Fruit fly (Drosophila melanogaster) whole organism, embryonic: ENCODE measurements around the gene CG12951.

Source experiments
- Aef1 ChIP-seq: fragments of 200-800 bp; sonication (Bioruptor generic); IDR thresholded peaks from 3 replicates; pipeline ENCODE4 v1.3.6; 2022; ENCODE audit warnings: missing biosample characterization, missing genetic modification characterization
- Antp ChIP-seq: fragments of 200-800 bp; sonication (Bioruptor generic); optimal IDR thresholded peaks from 3 replicates; lab custom pipeline; 2016; ENCODE audit warnings: missing biosample characterization, missing genetic modification characterization
- CG11456 ChIP-seq: fragments of 200-800 bp; sonication (Bioruptor generic); IDR thresholded peaks from 3 replicates; pipeline ENCODE4 v1.3.6; 2022; ENCODE audit warnings: missing biosample characterization, missing genetic modification characterization
- CG12104 ChIP-seq: fragments of 200-800 bp; sonication (Bioruptor generic); optimal IDR thresholded peaks from 3 replicates; lab custom pipeline; 2016; ENCODE audit warnings: missing biosample characterization, missing genetic modification characterization
- CG12236 ChIP-seq: fragments of 200-800 bp; sonication (Bioruptor generic); optimal IDR thresholded peaks from 2 replicates; lab custom pipeline; 2016; ENCODE audit warnings: missing biosample characterization, missing genetic modification characterization
- CG13624 ChIP-seq: fragments of 200-800 bp; sonication (Bioruptor generic); optimal IDR thresholded peaks from 2 replicates; lab custom pipeline; 2016; ENCODE audit warnings: missing biosample characterization, missing genetic modification characterization
- CG15601 ChIP-seq: fragments of 200-800 bp; sonication (Bioruptor generic); optimal IDR thresholded peaks from 3 replicates; lab custom pipeline; 2019; ENCODE audit warnings: missing biosample characterization, mild to moderate bottlenecking, missing genetic modification characterization, moderate library complexity
- CG1602 ChIP-seq: fragments of 200-800 bp; sonication (Bioruptor generic); optimal IDR thresholded peaks from 3 replicates; lab custom pipeline; 2016; ENCODE audit warnings: missing biosample characterization, missing genetic modification characterization
- CG17912 ChIP-seq: fragments of 200-800 bp; sonication (Bioruptor generic); optimal IDR thresholded peaks from 2 replicates; lab custom pipeline; 2018; ENCODE audit warnings: missing biosample characterization, mild to moderate bottlenecking, missing genetic modification characterization
- CG18011 ChIP-seq: fragments of 200-800 bp; sonication (Bioruptor generic); optimal IDR thresholded peaks from 2 replicates; lab custom pipeline; 2017; ENCODE audit warnings: missing biosample characterization, missing genetic modification characterization, mild to moderate bottlenecking, moderate library complexity, missing genotype
- CG2678 ChIP-seq: fragments of 200-800 bp; sonication (Bioruptor generic); optimal IDR thresholded peaks from 3 replicates; lab custom pipeline; 2019; ENCODE audit warnings: missing biosample characterization, mild to moderate bottlenecking, missing genetic modification characterization, moderate library complexity
- CG32767 ChIP-seq: fragments of 200-800 bp; sonication (Bioruptor generic); IDR thresholded peaks from 2 replicates; pipeline ENCODE4 v1.3.6; 2022; ENCODE audit warnings: missing biosample characterization, missing genetic modification characterization
- CG33557 ChIP-seq: fragments of 200-800 bp; sonication (Bioruptor generic); optimal IDR thresholded peaks from 2 replicates; lab custom pipeline; 2019; ENCODE audit warnings: missing biosample characterization, mild to moderate bottlenecking, missing genetic modification characterization, moderate library complexity
- CG4328 ChIP-seq: fragments of 200-800 bp; sonication (Bioruptor generic); optimal IDR thresholded peaks from 3 replicates; lab custom pipeline; 2017; ENCODE audit warnings: missing biosample characterization, missing genetic modification reagents, missing genetic modification characterization
- CG5180 ChIP-seq: fragments of 200-800 bp; sonication (Bioruptor generic); optimal IDR thresholded peaks from 3 replicates; lab custom pipeline; 2017; ENCODE audit warnings: missing biosample characterization, missing genetic modification characterization, mild to moderate bottlenecking, moderate library complexity, missing genetic modification reagents
- CG8089 ChIP-seq: fragments of 200-800 bp; sonication (Bioruptor generic); optimal IDR thresholded peaks from 3 replicates; lab custom pipeline; 2016; ENCODE audit warnings: missing biosample characterization, missing genetic modification characterization
- CG8765 ChIP-seq: fragments of 200-800 bp; sonication (Bioruptor generic); IDR thresholded peaks from 2 replicates; pipeline ENCODE4 v1.3.6; 2022; ENCODE audit warnings: missing biosample characterization, missing genetic modification characterization
- CrebB ChIP-seq: fragments of 200-800 bp; sonication (Bioruptor generic); optimal IDR thresholded peaks from 3 replicates; lab custom pipeline; 2018; ENCODE audit warnings: missing biosample characterization, mild to moderate bottlenecking, missing genetic modification characterization
- Dad ChIP-seq: fragments of 200-800 bp; sonication (Bioruptor generic); optimal IDR thresholded peaks from 3 replicates; lab custom pipeline; 2016; ENCODE audit warnings: missing biosample characterization, missing genetic modification characterization
- Doc3 ChIP-seq: fragments of 200-800 bp; sonication (Bioruptor generic); IDR thresholded peaks from 3 replicates; pipeline ENCODE4 v1.3.6; 2022; ENCODE audit warnings: missing biosample characterization, missing genetic modification characterization; ENCODE audit not compliant: partially characterized antibody
- Gsc ChIP-seq: fragments of 200-800 bp; sonication (Bioruptor generic); IDR thresholded peaks from 2 replicates; pipeline ENCODE4 v1.3.6; 2022; ENCODE audit warnings: missing biosample characterization, missing genetic modification characterization
- HLH3B ChIP-seq: fragments of 200-800 bp; sonication (Bioruptor generic); IDR thresholded peaks from 2 replicates; pipeline ENCODE4 v1.3.6; 2022; ENCODE audit warnings: missing biosample characterization, missing genetic modification characterization
- Lim3 ChIP-seq: fragments of 200-800 bp; sonication (Bioruptor generic); IDR thresholded peaks from 2 replicates; pipeline ENCODE4 v1.3.6; 2022; ENCODE audit warnings: missing biosample characterization, missing genetic modification characterization
- MBD-R2 ChIP-seq: fragments of 200-800 bp; sonication (Bioruptor generic); IDR thresholded peaks from 2 replicates; pipeline ENCODE4 v1.3.6; 2022; ENCODE audit warnings: missing biosample characterization, missing genetic modification characterization
- Oaz ChIP-seq: fragments of 200-800 bp; sonication (Bioruptor generic); IDR thresholded peaks from 2 replicates; pipeline ENCODE4 v1.3.6; 2022; ENCODE audit warnings: missing biosample characterization, missing genetic modification characterization
- Ptx1 ChIP-seq: fragments of 200-800 bp; sonication (Bioruptor generic); IDR thresholded peaks from 2 replicates; pipeline ENCODE4 v1.3.6; 2022; ENCODE audit warnings: missing biosample characterization, missing genetic modification characterization
- Six4 ChIP-seq: fragments of 200-800 bp; sonication (Bioruptor generic); optimal IDR thresholded peaks from 2 replicates; lab custom pipeline; 2016; ENCODE audit warnings: missing biosample characterization, missing genetic modification characterization
- ab ChIP-seq: fragments of 200-800 bp; sonication (Bioruptor generic); optimal IDR thresholded peaks from 2 replicates; lab custom pipeline; 2016; ENCODE audit warnings: missing biosample characterization, missing genetic modification characterization
- ac ChIP-seq: fragments of 200-800 bp; sonication (Bioruptor generic); optimal IDR thresholded peaks from 3 replicates; lab custom pipeline; 2017; ENCODE audit warnings: missing biosample characterization, mild to moderate bottlenecking, missing genetic modification characterization
- az2 ChIP-seq: fragments of 200-800 bp; sonication (Bioruptor generic); optimal IDR thresholded peaks from 3 replicates; lab custom pipeline; 2016; ENCODE audit warnings: missing biosample characterization, missing genetic modification characterization
- br ChIP-seq: fragments of >200 bp; optimal IDR thresholded peaks from 2 replicates; lab custom pipeline; 2017
- cato ChIP-seq: fragments of 200-800 bp; sonication (Bioruptor generic); optimal IDR thresholded peaks from 2 replicates; lab custom pipeline; 2016; ENCODE audit warnings: missing biosample characterization, missing genetic modification characterization, borderline replicate concordance
- corto ChIP-seq: fragments of 200-800 bp; sonication (Bioruptor generic); optimal IDR thresholded peaks from 2 replicates; lab custom pipeline; 2016; ENCODE audit warnings: missing biosample characterization, mild to moderate bottlenecking, missing genetic modification characterization, moderate library complexity
- dan ChIP-seq: fragments of 200-800 bp; sonication (Bioruptor generic); IDR thresholded peaks from 2 replicates; pipeline ENCODE4 v1.3.6; 2022; ENCODE audit warnings: missing biosample characterization, missing genetic modification characterization
- en ChIP-seq: fragments of 200-800 bp; sonication (Bioruptor generic); optimal IDR thresholded peaks from 2 replicates; lab custom pipeline; 2016; ENCODE audit warnings: missing biosample characterization, missing genetic modification characterization
- gce ChIP-seq: fragments of 200-800 bp; sonication (Bioruptor generic); IDR thresholded peaks from 3 replicates; pipeline ENCODE4 v1.3.6; 2022; ENCODE audit warnings: missing biosample characterization, missing genetic modification characterization
- her ChIP-seq: fragments of 200-800 bp; sonication (Bioruptor generic); optimal IDR thresholded peaks from 2 replicates; lab custom pipeline; 2016; ENCODE audit warnings: missing biosample characterization, missing genetic modification characterization
- hkb ChIP-seq, 2 experiments: fragments of 200-800 bp in 1 of 2; fragments of >200 bp in 1 of 2; sonication (Bioruptor generic) in 1 of 2; IDR thresholded peaks in 1 of 2; optimal IDR thresholded peaks in 1 of 2; 2 replicates each; pipeline versions ENCODE4 v1.3.6 to Lab custom; 2017 to 2022; ENCODE audit warnings: missing biosample characterization in 1 of 2, missing genetic modification characterization in 1 of 2
- ken ChIP-seq: fragments of 200-800 bp; sonication (Bioruptor generic); IDR thresholded peaks from 3 replicates; pipeline ENCODE4 v1.3.6; 2022; ENCODE audit warnings: missing biosample characterization, missing genetic modification characterization
- nerfin-2 ChIP-seq: fragments of 200-800 bp; sonication (Bioruptor generic); IDR thresholded peaks from 2 replicates; pipeline ENCODE4 v1.3.6; 2022; ENCODE audit warnings: missing biosample characterization, missing genetic modification characterization; ENCODE audit not compliant: partially characterized antibody
- nom ChIP-seq: fragments of 200-800 bp; sonication (Bioruptor generic); optimal IDR thresholded peaks from 2 replicates; lab custom pipeline; 2017; ENCODE audit warnings: missing biosample characterization, missing genetic modification characterization, mild to moderate bottlenecking, moderate library complexity, missing genetic modification reagents
- p53 ChIP-seq: fragments of 200-800 bp; sonication (Bioruptor generic); optimal IDR thresholded peaks from 2 replicates; lab custom pipeline; 2016; ENCODE audit warnings: missing biosample characterization, missing genetic modification characterization
- peb ChIP-seq: fragments of 200-800 bp; sonication (Bioruptor generic); IDR thresholded peaks from 2 replicates; pipeline ENCODE4 v1.3.6; 2022; ENCODE audit warnings: missing biosample characterization, missing genetic modification characterization
- pros ChIP-seq: fragments of 200-800 bp; sonication (Bioruptor generic); optimal IDR thresholded peaks from 3 replicates; lab custom pipeline; 2019; ENCODE audit warnings: missing biosample characterization, mild to moderate bottlenecking, missing genetic modification characterization, moderate library complexity
- pum ChIP-seq: fragments of 200-800 bp; sonication (Bioruptor generic); optimal IDR thresholded peaks from 2 replicates; lab custom pipeline; 2016; ENCODE audit warnings: missing biosample characterization, missing genetic modification characterization
- rib ChIP-seq: fragments of 200-800 bp; sonication (Bioruptor generic); IDR thresholded peaks from 2 replicates; pipeline ENCODE4 v1.3.6; 2022; ENCODE audit warnings: missing biosample characterization, missing genetic modification characterization
- row ChIP-seq: fragments of 200-800 bp; sonication (Bioruptor generic); IDR thresholded peaks from 3 replicates; pipeline ENCODE4 v1.3.6; 2022; ENCODE audit warnings: missing biosample characterization, missing genetic modification characterization
- sc ChIP-seq, 3 experiments: fragments of >200 bp in 2 of 3; fragments of 200-800 bp in 1 of 3; sonication (Bioruptor generic) in 1 of 3; optimal IDR thresholded peaks; 2 replicates in 2 of 3; 3 replicates in 1 of 3; lab custom pipeline; 2017; ENCODE audit warnings: mild to moderate bottlenecking in 1 of 3, missing biosample characterization in 1 of 3, missing genetic modification characterization in 1 of 3, missing genetic modification reagents in 1 of 3
- sim ChIP-seq: fragments of 200-800 bp; sonication (Bioruptor generic); IDR thresholded peaks from 2 replicates; pipeline ENCODE4 v1.3.6; 2022; ENCODE audit warnings: missing biosample characterization, missing genetic modification characterization
- sug ChIP-seq: fragments of 200-800 bp; optimal IDR thresholded peaks from 2 replicates; lab custom pipeline; 2019; ENCODE audit warnings: missing biosample characterization, mild to moderate bottlenecking, missing genetic modification characterization, moderate library complexity

Gene CG12951

DNA sequence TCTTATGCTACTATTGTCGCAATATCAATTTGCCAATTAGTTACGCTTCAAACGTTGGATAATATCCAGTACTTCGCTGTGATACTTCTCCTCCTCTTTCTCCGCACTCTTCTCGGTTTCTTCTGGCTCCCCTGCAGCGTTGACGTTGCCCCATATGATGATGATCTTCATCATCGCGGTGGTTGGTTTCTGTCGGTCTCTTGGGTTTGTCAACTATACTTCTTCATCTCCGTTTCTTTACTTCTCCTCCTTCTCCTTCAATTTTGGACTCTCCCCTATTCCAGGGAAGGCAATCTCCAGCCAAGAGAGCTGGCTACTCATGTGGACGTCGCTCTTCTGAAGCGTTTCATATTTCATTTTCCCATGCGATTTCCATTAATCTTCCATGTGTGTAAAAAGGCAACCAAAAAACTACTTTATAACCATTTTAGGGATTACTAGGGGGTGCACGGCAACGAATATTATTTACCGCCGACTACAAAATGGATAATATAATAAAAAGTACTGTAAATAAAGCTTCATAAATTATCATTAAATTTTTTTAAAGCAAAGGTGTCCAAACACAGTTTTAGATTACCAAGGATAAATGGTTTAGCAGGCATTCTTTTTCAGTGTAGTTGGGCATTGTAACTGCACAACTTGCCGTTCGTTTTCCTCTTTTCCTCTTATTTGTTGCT, 17.7 kb upstream of the CG12951 start (continued):
- no peak for TF ChIP-seq ken
- no peak for TF ChIP-seq CG15601 (tag; lab: Kevin White, UChicago)
- TF ChIP-seq peb (GFP tag; lab: Robert Waterston, UW) = 0 out of 2 replicates have a peak, but pooled peaks have one; percentile 9
- TF ChIP-seq her (GFP tag; lab: Kevin White, UChicago) = no peak
- TF ChIP-seq Dad (GFP tag; lab: Kevin White, UChicago) = no peak
- TF ChIP-seq az2 (GFP tag; lab: Kevin White, UChicago) = peak; percentile 10
- TF ChIP-seq rib (GFP tag; lab: Robert Waterston, UW) = no peak
- no peak for TF ChIP-seq CG17912 (GFP tag; lab: Kevin White, UChicago)
- TF ChIP-seq MBD-R2 = no peak
- TF ChIP-seq CG2678 (tag; lab: Kevin White, UChicago) = peak; percentile 20
- peak; percentile 28 for TF ChIP-seq CG33557 (GFP tag; lab: Kevin White, UChicago)
- no peak for TF ChIP-seq sim (GFP tag; lab: Robert Waterston, UW)
- TF ChIP-seq corto (GFP tag; lab: Kevin White, UChicago) = peak; percentile 11
- peak; percentile 73 for TF ChIP-seq nom (GFP tag; lab: Kevin White, UChicago)
- no peak for TF ChIP-seq sc (optimal IDR thresholded peaks at IDR 0.05; lab: Kevin White, UChicago)
- no peak for TF ChIP-seq sc (GFP tag; optimal IDR thresholded peaks at IDR 0.05; lab: Kevin White, UChicago)
- no peak for TF ChIP-seq pum (GFP tag; lab: Kevin White, UChicago)
- no peak for TF ChIP-seq Ptx1
- TF ChIP-seq br (lab: Kevin White, UChicago) = no peak
- TF ChIP-seq ab (GFP tag; lab: Kevin White, UChicago) = no peak
- no peak for TF ChIP-seq sug (tag; lab: Kevin White, UChicago)
- TF ChIP-seq CG12236 = no peak
- TF ChIP-seq HLH3B (GFP tag; lab: Robert Waterston, UW) = no peak
- no peak for TF ChIP-seq hkb (optimal IDR thresholded peaks at IDR 0.05; lab: Kevin White, UChicago)
- no peak for TF ChIP-seq hkb (GFP tag; IDR thresholded peaks at IDR 0.05; lab: Robert Waterston, UW)
- no peak for TF ChIP-seq Aef1 (GFP tag; lab: Robert Waterston, UW)
- TF ChIP-seq Oaz (GFP tag; lab: Robert Waterston, UW) = no peak
- TF ChIP-seq CG12104 (GFP tag; lab: Kevin White, UChicago) = no peak
- no peak for TF ChIP-seq CG8765 (GFP tag; lab: Robert Waterston, UW)
- TF ChIP-seq nerfin-2 (GFP tag; lab: Robert Waterston, UW) = no peak
- no peak for TF ChIP-seq cato (GFP tag; lab: Kevin White, UChicago)
- TF ChIP-seq CG5180 (GFP tag; lab: Kevin White, UChicago) = no peak
- TF ChIP-seq gce (GFP tag; lab: Robert Waterston, UW) = no peak
- TF ChIP-seq CG18011 = no peak
- TF ChIP-seq Six4 = no peak
- TF ChIP-seq dan (GFP tag; lab: Robert Waterston, UW) = no peak
- TF ChIP-seq Lim3 (GFP tag; lab: Robert Waterston, UW) = no peak
- TF ChIP-seq CrebB (tag; lab: Kevin White, UChicago) = no peak
- no peak for TF ChIP-seq CG4328
- TF ChIP-seq en = no peak
- TF ChIP-seq Doc3 = no peak
- no peak for TF ChIP-seq ac (GFP tag; lab: Kevin White, UChicago)
- 0 out of 3 replicates have a peak, but pooled peaks have one; percentile 31 for TF ChIP-seq row (GFP tag; lab: Robert Waterston, UW)
- TF ChIP-seq CG8089 (GFP tag; lab: Kevin White, UChicago) = no peak
- TF ChIP-seq CG1602 (GFP tag; lab: Kevin White, UChicago) = no peak
- TF ChIP-seq p53 (GFP tag; lab: Kevin White, UChicago) = no peak
- no peak for TF ChIP-seq CG13624
- TF ChIP-seq CG32767 (GFP tag; lab: Robert Waterston, UW) = no peak
- no peak for TF ChIP-seq Gsc (GFP tag; lab: Robert Waterston, UW)
- peak; percentile 91 for TF ChIP-seq pros (GFP tag; lab: Kevin White, UChicago)
- TF ChIP-seq Antp = no peak
- no peak for TF ChIP-seq CG11456
